Worm (Caenorhabditis elegans) whole organism, L4/young adult: ENCODE results near the gene W02H5.19.

Experiments
- W03F9.2 ChIP-seq: fragments of 150-350 bp; optimal IDR thresholded peaks from 2 replicates; lab custom pipeline; 2014; ENCODE audit warnings: missing biosample characterization, missing genetic modification characterization
- dao-5 ChIP-seq: sonication (generic microtip); optimal IDR thresholded peaks from 2 replicates; lab custom pipeline; 2016; ENCODE audit warnings: missing genotype, missing genetic modification characterization, moderate library complexity, missing compliant biosample characterization
- him-1 ChIP-seq: sonication (generic microtip); optimal IDR thresholded peaks from 2 replicates; lab custom pipeline; 2016; ENCODE audit warnings: missing genotype, missing genetic modification reagents, missing genetic modification characterization, missing compliant biosample characterization

Gene W02H5.19

DNA sequence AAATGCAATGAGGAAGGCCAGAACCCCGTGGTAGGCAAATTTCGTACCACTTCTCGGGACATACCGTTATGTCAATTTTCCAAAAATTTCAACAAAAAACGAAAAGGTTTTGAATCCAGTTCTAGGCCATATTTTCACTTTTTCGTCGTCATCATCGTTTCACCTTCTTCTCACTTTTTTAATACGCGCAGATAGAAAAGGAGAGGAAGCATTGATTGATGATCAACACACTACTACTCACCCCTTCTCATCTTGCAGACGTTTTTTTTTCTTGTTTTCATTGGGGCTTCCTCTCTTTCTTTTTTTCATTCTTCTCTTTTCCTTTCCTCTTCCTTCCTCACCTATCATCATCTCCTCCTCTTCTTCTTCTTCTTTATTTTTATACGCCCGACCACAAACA is 37.0 kb downstream of the W02H5.19 start:
- no peak for TF ChIP-seq dao-5 (tag; lab: Kevin White, UChicago)
- no peak for TF ChIP-seq W03F9.2 (tag; lab: Kevin White, UChicago)
- no peak for TF ChIP-seq him-1 (tag; lab: Kevin White, UChicago)

DNA sequence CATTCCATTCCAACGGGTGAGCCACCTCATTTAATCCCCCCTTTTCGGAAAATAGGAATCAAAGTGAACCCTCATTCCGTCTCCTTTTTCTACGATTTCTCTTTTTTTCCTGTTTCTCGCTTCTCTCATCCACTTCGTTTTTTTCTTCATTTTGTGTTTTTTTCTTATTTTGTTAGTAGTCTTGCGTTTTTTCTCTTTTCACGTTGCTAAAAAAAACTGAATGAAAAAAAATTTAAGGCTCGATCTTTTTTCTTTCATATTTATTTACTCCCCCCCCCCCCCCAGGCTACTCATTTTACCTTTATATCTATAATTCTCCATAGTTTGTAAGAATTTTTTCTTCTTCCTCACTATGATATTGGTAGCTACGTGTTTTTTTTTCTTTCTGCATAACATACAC is 39.0 kb downstream of the W02H5.19 start:
- TF ChIP-seq him-1 (tag; lab: Kevin White, UChicago) (no peak), dao-5 (tag; lab: Kevin White, UChicago) (no peak), W03F9.2 (tag; lab: Kevin White, UChicago) (no peak)

DNA sequence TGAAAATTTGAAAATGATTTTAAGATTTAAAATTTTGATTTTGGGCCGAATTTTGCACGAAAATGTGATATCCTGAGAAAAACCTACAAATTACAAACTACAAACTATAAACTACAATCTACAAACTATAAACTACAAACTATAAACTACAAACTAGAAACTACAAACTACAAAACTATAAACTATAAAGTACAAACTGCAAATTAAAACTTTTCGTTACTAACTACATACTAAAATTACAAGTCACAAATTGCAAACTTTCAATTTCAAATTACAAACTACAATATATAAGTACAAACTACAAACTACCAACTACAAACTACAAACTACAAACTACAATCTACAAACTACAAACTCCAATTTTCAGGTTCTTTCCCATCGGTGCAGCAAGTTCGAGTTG is 44.8 kb downstream of the W02H5.19 start:
- TF ChIP-seq dao-5 (tag; lab: Kevin White, UChicago) = no peak

DNA sequence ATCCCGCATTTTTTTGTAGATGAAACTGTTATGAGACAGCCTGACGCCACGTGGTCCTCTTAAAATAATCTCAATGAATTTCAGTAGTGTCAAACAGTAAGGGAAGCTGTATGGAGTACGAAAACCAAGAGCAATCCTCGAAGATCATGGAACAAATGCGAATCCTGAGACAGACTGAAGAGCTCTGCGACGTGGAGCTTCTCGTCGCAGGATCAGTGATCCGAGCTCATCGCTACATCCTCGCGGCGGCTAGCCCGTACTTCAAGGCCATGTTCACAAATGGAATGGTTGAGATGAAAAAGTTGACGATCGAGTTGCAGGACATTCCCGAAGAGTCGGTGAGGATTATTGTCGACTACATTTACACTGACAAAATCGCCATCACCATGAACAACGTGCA is 45.5 kb downstream of the W02H5.19 start:
- TF ChIP-seq him-1 (tag; lab: Kevin White, UChicago) (no peak), W03F9.2 (tag; lab: Kevin White, UChicago) (no peak), dao-5 (tag; lab: Kevin White, UChicago) (no peak)

DNA sequence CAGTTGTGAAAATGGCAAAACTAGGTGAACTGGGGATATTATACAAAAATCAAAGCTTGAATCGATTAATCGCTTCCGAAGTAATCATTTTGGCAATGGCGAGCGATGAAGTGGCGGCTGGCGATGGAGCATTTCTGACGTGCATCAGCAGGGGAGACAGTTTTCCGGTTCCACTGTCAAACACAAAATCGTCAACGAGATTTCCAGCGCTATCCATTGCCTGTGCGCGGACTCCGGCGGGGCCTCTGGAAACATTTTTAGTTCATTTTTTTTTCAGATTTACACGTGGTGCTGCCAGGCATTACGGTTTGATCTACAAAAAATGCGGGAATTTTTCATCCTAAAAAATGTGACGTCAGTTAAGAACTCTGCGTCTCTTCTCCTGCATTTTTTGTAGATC is 49.9 kb downstream of the W02H5.19 start:
- TF ChIP-seq W03F9.2 (tag; lab: Kevin White, UChicago) = no peak
- no peak for TF ChIP-seq him-1 (tag; lab: Kevin White, UChicago)
- no peak for TF ChIP-seq dao-5 (tag; lab: Kevin White, UChicago)
